Worm (Caenorhabditis elegans): ENCODE measurements around the gene pin-2.

DNA sequence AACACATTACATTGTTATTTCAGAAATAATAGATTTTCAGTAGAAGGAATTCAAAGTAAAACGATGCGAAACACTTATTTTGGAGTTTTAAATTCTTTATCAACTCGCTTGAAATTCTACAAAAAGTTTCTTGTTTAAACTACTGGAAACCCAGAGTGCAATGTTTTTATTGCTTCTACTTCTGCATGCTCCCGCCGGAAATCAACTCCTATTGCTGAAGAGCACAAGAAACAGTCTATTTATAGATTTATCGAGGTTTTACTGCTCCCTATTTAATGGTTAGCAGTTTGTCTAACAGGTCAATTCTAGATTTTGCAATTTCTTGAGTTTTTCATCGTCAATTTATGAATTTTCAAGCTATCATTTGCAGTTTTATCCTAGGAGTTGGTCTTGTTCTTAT, 1.2 kb upstream of the pin-2 start, which contains the start of gene F07C6.6:
- TF ChIP-seq him-1 (tag; optimal IDR thresholded peaks at IDR 0.05) (no peak), W03F9.2 (tag; optimal IDR thresholded peaks at IDR 0.05) (no peak)

Data from whole organism, L4/young adult.